Worm (Caenorhabditis elegans) whole organism, midembryonic: ENCODE data around the gene lurp-4.

Experiments
- T22C8.4 ChIP-seq: fragments of 200-800 bp; sonication (Bioruptor generic); IDR thresholded peaks from 2 replicates; pipeline ENCODE4 v1.3.6; 2022; ENCODE audit warnings: missing genetic modification characterization, missing compliant biosample characterization
- med-1 ChIP-seq: sonication (generic microtip); optimal IDR thresholded peaks from 2 replicates; lab custom pipeline; 2017; ENCODE audit warnings: missing genetic modification characterization, mild to moderate bottlenecking, missing compliant biosample characterization, antibody characterized with exemption, missing genetic modification reagents; ENCODE audit not compliant: insufficient read depth
- ztf-29 ChIP-seq: fragments of 200-800 bp; sonication (Bioruptor generic); IDR thresholded peaks from 2 replicates; pipeline ENCODE4 v1.3.6; 2022; ENCODE audit warnings: missing genetic modification reagents, missing genetic modification characterization, missing compliant biosample characterization

DNA sequence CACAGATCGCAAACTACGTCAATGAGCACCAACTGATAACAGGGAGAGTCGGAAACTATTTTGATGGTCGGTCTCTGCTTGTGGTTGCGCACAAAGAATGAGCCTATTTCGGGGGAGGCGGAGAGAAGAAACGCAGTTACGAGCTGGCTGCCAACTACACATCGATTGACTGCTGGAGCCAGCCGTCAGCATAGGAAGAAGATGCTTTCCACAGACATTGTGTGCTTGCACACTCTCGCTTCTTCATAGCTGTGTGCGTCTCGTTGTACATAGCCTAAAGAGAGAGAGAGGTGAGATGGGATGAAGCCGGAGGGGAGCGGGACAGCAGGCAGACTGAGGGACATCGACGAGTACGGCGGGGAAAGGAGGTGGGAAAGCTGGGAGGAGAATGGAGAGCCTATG is 38.0 kb downstream of the lurp-4 start:
- TF ChIP-seq ztf-29 (GFP tag; lab: Robert Waterston, UW) = no peak
- no peak for TF ChIP-seq med-1
- TF ChIP-seq T22C8.4 (GFP tag; lab: Robert Waterston, UW) = peak; percentile 41; the same call in 1 of the 2 replicates
